Worm (Caenorhabditis elegans) whole organism, L1 larva: Measurements from ENCODE around the gene cyp-13A3.

Experiments
- C04F5.9 ChIP-seq: sonication (generic microtip); optimal IDR thresholded peaks from 2 replicates; lab custom pipeline; 2016; ENCODE audit warnings: missing genetic modification characterization, missing compliant biosample characterization
- C34B4.2 ChIP-seq: sonication (generic microtip); optimal IDR thresholded peaks from 2 replicates; lab custom pipeline; 2017; ENCODE audit warnings: mild to moderate bottlenecking, missing genetic modification characterization, missing compliant biosample characterization
- F16B12.6 ChIP-seq: fragments of 150-350 bp; optimal IDR thresholded peaks from 2 replicates; lab custom pipeline; 2014; ENCODE audit warnings: missing biosample characterization, missing genetic modification characterization
- Y116A8C.19 ChIP-seq: sonication (generic microtip); optimal IDR thresholded peaks from 2 replicates; lab custom pipeline; 2016; ENCODE audit warnings: missing compliant biosample characterization, missing genetic modification characterization, borderline replicate concordance
- aha-1 ChIP-seq: fragments of 150-350 bp; optimal IDR thresholded peaks from 2 replicates; lab custom pipeline; 2014; ENCODE audit warnings: missing biosample characterization, missing genetic modification characterization
- ama-1 ChIP-seq: fragments of 150-350 bp; optimal IDR thresholded peaks from 2 replicates; lab custom pipeline; 2014
- blmp-1 ChIP-seq: fragments of 150-350 bp; optimal IDR thresholded peaks from 2 replicates; lab custom pipeline; 2014; ENCODE audit warnings: missing biosample characterization, missing genetic modification characterization
- ceh-8 ChIP-seq: fragments of 200-800 bp; sonication (Bioruptor generic); optimal IDR thresholded peaks from 2 replicates; lab custom pipeline; 2018; ENCODE audit warnings: mild to moderate bottlenecking, missing genetic modification characterization, moderate library complexity, missing compliant biosample characterization
- ceh-90 ChIP-seq: sonication (generic microtip); optimal IDR thresholded peaks from 2 replicates; lab custom pipeline; 2016; ENCODE audit warnings: missing genetic modification characterization, missing compliant biosample characterization
- dpl-1 ChIP-seq, 3 experiments: fragments of 150-350 bp in 2 of 3; sonication (generic microtip) in 1 of 3; optimal IDR thresholded peaks; 2 replicates each; lab custom pipeline; 2014 to 2017; ENCODE audit warnings: missing biosample characterization in 3 of 3, missing genetic modification characterization in 3 of 3, missing genetic modification reagents in 3 of 3
- dsc-1 ChIP-seq: sonication (generic microtip); optimal IDR thresholded peaks from 2 replicates; lab custom pipeline; 2016; ENCODE audit warnings: mild to moderate bottlenecking, missing genetic modification characterization, missing compliant biosample characterization
- efl-1 ChIP-seq, 4 experiments: fragments of 150-350 bp; optimal IDR thresholded peaks in 3 of 4; peaks in 1 of 4; 1 replicate in 1 of 4; 2 replicates in 3 of 4; lab custom pipeline; 2014; ENCODE audit warnings: missing biosample characterization in 2 of 4, missing genetic modification characterization in 2 of 4, missing genetic modification reagents in 2 of 4
- efl-3 ChIP-seq: fragments of 200-800 bp; sonication (Bioruptor generic); optimal IDR thresholded peaks from 2 replicates; lab custom pipeline; 2018; ENCODE audit warnings: mild to moderate bottlenecking, missing genetic modification characterization, missing compliant biosample characterization
- egl-13 ChIP-seq: sonication (generic microtip); optimal IDR thresholded peaks from 2 replicates; lab custom pipeline; 2016; ENCODE audit warnings: missing genotype, missing genetic modification reagents, missing genetic modification characterization, missing compliant biosample characterization
- egl-27 ChIP-seq, 2 experiments: fragments of 150-350 bp in 1 of 2; sonication (generic microtip); optimal IDR thresholded peaks; 3 replicates each; lab custom pipeline; 2017 to 2018; ENCODE audit warnings: missing biosample characterization in 2 of 2, missing genetic modification characterization in 2 of 2, missing genetic modification reagents in 2 of 2
- elt-2 ChIP-seq: sonication (generic microtip); optimal IDR thresholded peaks from 2 replicates; lab custom pipeline; 2016; ENCODE audit warnings: missing genetic modification characterization, mild to moderate bottlenecking, inconsistent platforms, missing compliant biosample characterization, missing genetic modification reagents
- elt-3 ChIP-seq, 6 experiments: fragments of 150-350 bp in 1 of 6; sonication (generic microtip); optimal IDR thresholded peaks; 2 replicates each; lab custom pipeline; 2017 to 2018; ENCODE audit warnings: missing biosample characterization in 6 of 6, missing genetic modification characterization in 6 of 6, inconsistent platforms in 1 of 6
- fkh-4 ChIP-seq: sonication (generic microtip); optimal IDR thresholded peaks from 2 replicates; lab custom pipeline; 2016; ENCODE audit warnings: missing compliant biosample characterization, missing genetic modification characterization, borderline replicate concordance
- hlh-17 ChIP-seq: fragments of 200-800 bp; sonication (Bioruptor generic); optimal IDR thresholded peaks from 2 replicates; lab custom pipeline; 2018; ENCODE audit warnings: missing genetic modification characterization, mild to moderate bottlenecking, missing compliant biosample characterization, moderate library complexity, borderline replicate concordance
- hpl-2 ChIP-seq: fragments of 150-350 bp; optimal IDR thresholded peaks from 2 replicates; lab custom pipeline; 2014; ENCODE audit warnings: missing biosample characterization, missing genetic modification reagents, missing genetic modification characterization
- lin-14 ChIP-seq: fragments of 200-800 bp; sonication (Bioruptor generic); optimal IDR thresholded peaks from 2 replicates; lab custom pipeline; 2018; ENCODE audit warnings: mild to moderate bottlenecking, missing genetic modification characterization, moderate library complexity, missing compliant biosample characterization
- lin-35 ChIP-seq, 2 experiments: fragments of 150-350 bp; optimal IDR thresholded peaks; 2 replicates each; lab custom pipeline; 2014; ENCODE audit warnings: missing biosample characterization in 2 of 2, missing genetic modification characterization in 2 of 2, missing genetic modification reagents in 2 of 2
- lin-39 ChIP-seq: fragments of 150-350 bp; optimal IDR thresholded peaks from 2 replicates; lab custom pipeline; 2014; ENCODE audit warnings: missing biosample characterization, missing genetic modification reagents, missing genetic modification characterization
- mab-9 ChIP-seq: fragments of 200-800 bp; sonication (Bioruptor generic); IDR thresholded peaks from 2 replicates; pipeline ENCODE4 v1.3.6; 2022; ENCODE audit warnings: missing genetic modification reagents, missing genetic modification characterization, missing compliant biosample characterization
- mef-2 ChIP-seq: fragments of 150-350 bp; optimal IDR thresholded peaks from 2 replicates; lab custom pipeline; 2014; ENCODE audit warnings: missing biosample characterization, missing genetic modification characterization
- nhr-11 ChIP-seq: fragments of 150-350 bp; optimal IDR thresholded peaks from 2 replicates; lab custom pipeline; 2014; ENCODE audit warnings: missing biosample characterization, missing genetic modification characterization
- nhr-20 ChIP-seq: sonication (generic microtip); optimal IDR thresholded peaks from 2 replicates; lab custom pipeline; 2016; ENCODE audit warnings: mild to moderate bottlenecking, missing genetic modification characterization, missing compliant biosample characterization
- nhr-237 ChIP-seq: fragments of 150-350 bp; optimal IDR thresholded peaks from 2 replicates; lab custom pipeline; 2014; ENCODE audit warnings: missing biosample characterization, missing genetic modification characterization
- nhr-47 ChIP-seq: sonication (generic microtip); optimal IDR thresholded peaks from 2 replicates; lab custom pipeline; 2016; ENCODE audit warnings: mild to moderate bottlenecking, missing genetic modification characterization, moderate library complexity, missing compliant biosample characterization
- nhr-71 ChIP-seq: sonication (generic microtip); optimal IDR thresholded peaks from 2 replicates; lab custom pipeline; 2016; ENCODE audit warnings: mild to moderate bottlenecking, missing genetic modification characterization, moderate library complexity, missing compliant biosample characterization
- nhr-76 ChIP-seq: sonication (generic microtip); optimal IDR thresholded peaks from 2 replicates; lab custom pipeline; 2017; ENCODE audit warnings: missing biosample characterization, missing genetic modification characterization
- nhr-77 ChIP-seq: fragments of 150-350 bp; optimal IDR thresholded peaks from 2 replicates; lab custom pipeline; 2014; ENCODE audit warnings: missing biosample characterization, missing genetic modification characterization
- nhr-84 ChIP-seq: sonication (generic microtip); optimal IDR thresholded peaks from 2 replicates; lab custom pipeline; 2017; ENCODE audit warnings: missing biosample characterization, missing genetic modification characterization
- nhr-85 ChIP-seq: sonication (generic microtip); peaks from one replicate; lab custom pipeline; 2016; ENCODE audit warnings: missing genetic modification characterization, inconsistent platforms, missing compliant biosample characterization
- nhr-90 ChIP-seq: sonication (generic microtip); optimal IDR thresholded peaks from 2 replicates; lab custom pipeline; 2016; ENCODE audit warnings: mild to moderate bottlenecking, missing genetic modification characterization, missing compliant biosample characterization; ENCODE audit not compliant: poor library complexity
- pax-3 ChIP-seq: fragments of 200-800 bp; sonication (Bioruptor generic); optimal IDR thresholded peaks from 2 replicates; lab custom pipeline; 2018; ENCODE audit warnings: mild to moderate bottlenecking, missing genetic modification characterization, moderate library complexity, missing compliant biosample characterization
- rnt-1 ChIP-seq: sonication (generic microtip); optimal IDR thresholded peaks from 2 replicates; lab custom pipeline; 2016; ENCODE audit warnings: mild to moderate bottlenecking, missing genetic modification characterization, moderate library complexity, missing compliant biosample characterization
- sox-4 ChIP-seq: sonication (generic microtip); optimal IDR thresholded peaks from 2 replicates; lab custom pipeline; 2016; ENCODE audit warnings: missing genetic modification characterization, missing compliant biosample characterization
- sptf-1 ChIP-seq: fragments of 150-350 bp; optimal IDR thresholded peaks from 2 replicates; lab custom pipeline; 2014; ENCODE audit warnings: missing biosample characterization, missing genetic modification characterization
- sup-37 ChIP-seq: fragments of 200-800 bp; sonication (Bioruptor generic); optimal IDR thresholded peaks from 2 replicates; lab custom pipeline; 2018; ENCODE audit warnings: mild to moderate bottlenecking, missing genetic modification characterization, missing compliant biosample characterization
- swsn-7 ChIP-seq: sonication (generic microtip); optimal IDR thresholded peaks from 2 replicates; lab custom pipeline; 2016; ENCODE audit warnings: missing genetic modification characterization, missing compliant biosample characterization
- tlp-1 ChIP-seq: fragments of 150-350 bp; optimal IDR thresholded peaks from 2 replicates; lab custom pipeline; 2014; ENCODE audit warnings: missing biosample characterization, missing genetic modification characterization
- unc-30 ChIP-seq: sonication (generic microtip); optimal IDR thresholded peaks from 2 replicates; lab custom pipeline; 2017; ENCODE audit warnings: missing biosample characterization, missing genetic modification characterization
- unc-62 ChIP-seq: fragments of 150-350 bp; optimal IDR thresholded peaks from 2 replicates; lab custom pipeline; 2014; ENCODE audit warnings: missing biosample characterization, missing genetic modification reagents, missing genetic modification characterization
- unc-86 ChIP-seq: sonication (generic microtip); optimal IDR thresholded peaks from 2 replicates; lab custom pipeline; 2016; ENCODE audit warnings: missing genetic modification characterization, missing compliant biosample characterization
- unc-98 ChIP-seq: fragments of 200-800 bp; sonication (Bioruptor generic); IDR thresholded peaks from 2 replicates; pipeline ENCODE4 v1.3.6; 2022; ENCODE audit warnings: missing genetic modification characterization, missing compliant biosample characterization
- xbp-1 ChIP-seq: sonication (generic microtip); optimal IDR thresholded peaks from 2 replicates; lab custom pipeline; 2016; ENCODE audit warnings: missing genetic modification characterization, missing compliant biosample characterization

The cyp-13A3 gene

DNA sequence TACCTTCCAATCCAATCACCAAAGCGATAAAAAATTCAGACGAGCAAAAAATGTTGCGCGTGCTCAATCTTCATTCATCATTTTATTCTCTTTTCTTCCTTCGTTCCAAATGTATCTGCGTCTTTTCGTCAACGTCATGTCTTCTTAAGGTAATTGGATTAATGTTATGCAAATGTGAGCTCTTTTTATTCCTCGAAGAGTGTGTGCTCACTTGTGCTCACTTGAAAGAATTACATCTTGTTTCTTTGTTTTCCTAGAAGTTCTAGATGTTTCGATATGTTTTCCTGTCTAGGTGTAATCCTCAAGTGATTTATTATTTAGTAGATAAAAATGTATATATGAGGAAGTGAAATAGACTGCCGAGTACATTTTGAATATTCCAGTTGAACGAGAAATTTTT is 37.7 kb downstream of the cyp-13A3 start:
- TF ChIP-seq tlp-1: no peak
- no peak for TF ChIP-seq nhr-237 (tag; lab: Kevin White, UChicago)
- TF ChIP-seq sox-4 (tag; lab: Kevin White, UChicago): no peak
- TF ChIP-seq unc-30 (tag; lab: Kevin White, UChicago): no peak
- no peak for TF ChIP-seq dpl-1 (GFP tag; optimal IDR thresholded peaks at IDR 0.05; lab: Kevin White, UChicago)
- TF ChIP-seq rnt-1 (tag; lab: Kevin White, UChicago): no peak
- no peak for TF ChIP-seq sptf-1 (tag; lab: Kevin White, UChicago)
- peak; percentile 19 for TF ChIP-seq egl-13 (tag; lab: Kevin White, UChicago)
- no peak for TF ChIP-seq nhr-85
- no peak for TF ChIP-seq Y116A8C.19 (tag; lab: Kevin White, UChicago)
- TF ChIP-seq F16B12.6: no peak
- TF ChIP-seq ceh-90 (tag; lab: Kevin White, UChicago): no peak
- TF ChIP-seq unc-86: peak; percentile 64
- no peak for TF ChIP-seq swsn-7
- TF ChIP-seq elt-2 (tag; lab: Kevin White, UChicago): no peak
- peak; percentile 11 for TF ChIP-seq nhr-47
- TF ChIP-seq unc-62: no peak
- TF ChIP-seq nhr-71 (tag; lab: Kevin White, UChicago): peak; percentile 35
- TF ChIP-seq unc-98: no peak
- no peak for TF ChIP-seq ceh-8 (GFP tag; lab: Kevin White, UChicago)
- TF ChIP-seq fkh-4 (tag; lab: Kevin White, UChicago): no peak
- TF ChIP-seq egl-27 (tag; optimal IDR thresholded peaks at IDR 0.05; lab: Kevin White, UChicago): no peak
- peak; percentile 41 for TF ChIP-seq lin-14
- no peak for TF ChIP-seq lin-39 (tag; lab: Kevin White, UChicago)
- peak; percentile 92 for TF ChIP-seq dsc-1
- TF ChIP-seq nhr-77 (tag; lab: Kevin White, UChicago): no peak
- TF ChIP-seq, all 84 proteins: peak for 6

DNA sequence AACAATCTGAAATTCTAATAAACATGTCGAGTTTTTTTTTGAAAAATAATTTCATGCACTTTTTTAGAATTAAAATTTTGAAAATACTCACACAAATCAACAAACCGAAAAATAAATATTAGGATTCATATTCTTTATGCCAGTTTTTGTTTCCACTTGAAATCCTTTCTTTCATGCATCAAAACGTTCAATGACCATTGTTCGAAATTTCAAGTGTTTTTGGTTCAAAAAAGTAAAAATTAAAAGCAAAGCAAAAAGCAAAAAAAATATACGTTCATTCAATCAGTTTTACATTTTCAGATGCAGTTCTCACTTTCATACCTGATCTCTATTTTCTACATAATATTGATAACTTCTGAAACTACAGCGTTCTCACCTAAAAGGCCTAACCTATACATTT is 39.4 kb downstream of the cyp-13A3 start, which contains the start of gene ZK1321.1:
Gene ZK1321.1 (plus strand): TSS at position 301 of the 400 bp plus-strand sequence.
- no peak for TF ChIP-seq nhr-85
- no peak for TF ChIP-seq nhr-84 (tag; lab: Kevin White, UChicago)
- no peak for TF ChIP-seq C34B4.2 (tag; lab: Kevin White, UChicago)
- no peak for TF ChIP-seq mef-2 (tag; lab: Kevin White, UChicago)
- TF ChIP-seq mab-9 (GFP tag; lab: Robert Waterston, UW): no peak
- no peak for TF ChIP-seq efl-1 (optimal IDR thresholded peaks at IDR 0.05; lab: Kevin White, UChicago)
- TF ChIP-seq efl-1 (GFP tag; optimal IDR thresholded peaks at IDR 0.05 in 1 of 2; lab: Kevin White, UChicago): peak in 1 of 2 experiments; percentile 13

ce11 chrII:9753056-9753455 is 40.0 kb downstream of the cyp-13A3 start, which contains the start of gene Y53C12B.7:
Y53C12B.7 (minus strand) TSS chrII:9753218.
- TF ChIP-seq ama-1 (no peak), hpl-2 (GFP tag; lab: Kevin White, UChicago) (no peak), blmp-1 (tag; lab: Kevin White, UChicago) (peak; percentile 43), nhr-85 (no peak), efl-3 (GFP tag; lab: Kevin White, UChicago) (no peak), elt-2 (tag; lab: Kevin White, UChicago) (no peak), lin-35 (GFP tag; optimal IDR thresholded peaks at IDR 0.05; lab: Kevin White, UChicago) (no peak), sup-37 (GFP tag; lab: Kevin White, UChicago) (no peak), tlp-1 (no peak), nhr-90 (tag; lab: Kevin White, UChicago) (no peak), ceh-90 (tag; lab: Kevin White, UChicago) (no peak), dpl-1 (GFP tag; optimal IDR thresholded peaks at IDR 0.05; lab: Kevin White, UChicago) (no peak), unc-98 (no peak), mab-9 (GFP tag; lab: Robert Waterston, UW) (no peak), pax-3 (no peak), unc-30 (tag; lab: Kevin White, UChicago) (no peak), nhr-11 (no peak), swsn-7 (no peak), hlh-17 (no peak), xbp-1 (tag; lab: Kevin White, UChicago) (no peak), elt-3 (tag; optimal IDR thresholded peaks at IDR 0.05; lab: Kevin White, UChicago) (peak in 2 of 6 experiments; percentile 61 to 81), unc-62 (no peak), C04F5.9 (no peak), nhr-77 (tag; lab: Kevin White, UChicago) (no peak), nhr-76 (no peak), lin-14 (peak; percentile 49), C34B4.2 (tag; lab: Kevin White, UChicago) (no peak), rnt-1 (tag; lab: Kevin White, UChicago) (no peak), aha-1 (no peak), lin-39 (tag; lab: Kevin White, UChicago) (no peak), nhr-20 (tag; lab: Kevin White, UChicago) (peak; percentile 52), nhr-237 (tag; lab: Kevin White, UChicago) (no peak), Y116A8C.19 (tag; lab: Kevin White, UChicago) (no peak)
